Worm (Caenorhabditis elegans) whole organism, dauer: Measurements from ENCODE around the gene aff-1.
"Not testable (repeated sequence)": the region's sequence is repeated elsewhere in the genome, so short reads cannot be mapped to it uniquely, and the experiment has no call there.

Source experiments
- unc-62 ChIP-seq: sonication (generic microtip); optimal IDR thresholded peaks from 2 replicates; lab custom pipeline; 2017; ENCODE audit warnings: missing biosample characterization, missing genetic modification reagents, missing genetic modification characterization

aff-1 gene

DNA sequence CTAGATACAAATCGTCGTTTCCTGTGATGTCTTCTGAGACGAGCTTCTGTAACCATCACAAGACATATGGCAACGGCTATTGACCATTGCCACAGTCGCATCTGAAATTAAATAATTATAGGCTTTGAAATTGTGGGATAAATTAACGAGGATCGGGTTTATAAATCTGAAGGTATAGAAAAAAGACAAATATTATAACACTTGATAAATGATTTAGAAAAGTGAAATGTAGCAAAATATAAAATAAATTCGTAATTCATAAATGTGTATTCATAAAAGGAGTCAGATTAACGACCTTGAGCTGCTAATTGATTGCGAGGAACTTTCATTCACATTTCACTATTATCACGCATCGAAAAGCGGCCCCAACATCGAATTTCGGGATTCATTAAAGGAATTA, at the start of gene aff-1:
aff-1 (minus strand) TSS at position 101 of the 400 bp plus-strand sequence.
- no peak for TF ChIP-seq unc-62

DNA sequence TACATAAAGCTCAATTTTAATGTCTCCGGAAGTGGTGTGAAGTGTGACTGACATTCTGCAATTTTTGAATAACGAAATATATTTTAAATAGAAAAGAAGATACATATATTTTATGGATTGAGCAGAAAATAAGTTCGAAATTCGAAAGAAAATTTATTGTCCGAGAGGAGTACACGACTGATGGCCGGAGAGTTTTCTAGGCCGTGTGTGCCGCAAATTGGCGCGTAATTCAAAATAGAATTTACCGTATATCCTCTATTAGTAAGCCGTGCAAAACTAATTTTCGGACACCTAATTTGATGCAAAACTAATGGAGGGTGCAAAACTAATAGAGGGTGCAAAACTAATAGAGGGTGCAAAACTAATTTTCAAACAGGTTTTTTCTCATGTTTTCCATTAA, 49.8 kb upstream of the aff-1 start, which contains the start of gene cyn-10:
cyn-10 (minus strand) TSS at position 57 of the 400 bp plus-strand sequence.
- TF ChIP-seq unc-62, result no peak

DNA sequence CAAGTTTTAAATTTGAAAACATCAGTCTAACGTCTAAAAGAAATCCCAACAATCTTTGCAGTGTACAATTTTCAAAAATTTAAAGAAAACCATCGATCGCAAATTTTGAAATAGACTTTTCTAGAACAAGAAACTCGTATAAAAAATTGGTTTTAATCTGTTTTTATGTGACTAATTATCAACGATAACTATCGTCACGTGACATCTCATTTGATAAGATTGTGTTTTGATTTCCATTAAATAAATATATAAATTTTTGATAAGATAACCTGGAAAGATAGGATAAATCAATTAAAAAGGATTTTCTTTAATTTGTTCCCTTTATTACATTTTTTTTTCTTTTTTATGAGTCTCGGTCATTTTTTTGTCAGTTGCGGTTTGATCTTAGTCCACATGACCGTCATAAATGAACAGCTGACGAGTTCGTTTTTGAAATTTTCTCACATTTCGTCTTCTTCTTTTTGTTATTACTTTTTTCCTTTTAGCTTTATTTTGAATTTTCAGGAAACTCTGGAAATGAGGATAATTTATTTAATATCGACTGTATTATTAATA, 46.1 kb upstream of the aff-1 start, which contains the start of gene asm-1:
asm-1 (plus strand) TSS at position 505 of the 555 bp plus-strand sequence.
- no peak for TF ChIP-seq unc-62

DNA sequence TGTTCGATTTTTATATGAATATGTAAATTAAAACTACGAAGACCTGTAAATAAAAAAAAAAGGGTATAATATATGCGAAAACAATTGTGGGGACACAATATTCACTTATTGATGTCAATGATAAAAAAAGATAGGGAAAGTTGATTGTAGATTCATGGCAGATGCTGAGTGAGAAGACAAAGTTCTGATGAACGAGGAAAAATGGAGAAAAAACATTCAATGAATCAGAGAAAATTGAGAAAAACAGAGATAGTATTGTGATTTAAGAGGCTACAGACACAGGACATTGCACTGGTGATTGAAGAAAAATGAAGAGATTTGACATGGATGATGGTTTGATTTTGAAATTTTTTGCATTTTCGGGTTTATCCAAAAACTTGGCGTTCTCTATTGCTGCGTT, 45.1 kb upstream of the aff-1 start:
- TF ChIP-seq unc-62, result no peak

DNA sequence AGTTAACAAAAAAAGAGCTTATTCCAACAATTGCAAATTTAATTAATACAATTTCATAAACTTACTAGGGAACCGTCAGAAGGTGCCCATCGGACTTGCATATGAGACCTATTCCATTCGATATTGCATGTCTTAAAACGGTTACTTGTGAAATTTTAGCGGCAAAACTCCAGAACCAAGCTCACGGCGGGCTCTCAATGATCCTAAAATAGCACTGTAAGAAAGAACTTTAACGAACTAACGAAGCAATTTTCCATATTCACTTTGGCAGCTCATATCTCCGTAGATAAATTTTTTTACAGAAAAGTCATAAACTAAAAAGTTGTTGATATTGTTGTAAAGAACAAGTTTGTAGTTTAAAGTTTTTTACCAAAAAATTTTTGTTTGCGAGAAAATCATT, 44.1 kb upstream of the aff-1 start, which contains the start of gene B0252.3:
B0252.3 (minus strand) TSS at position 101 of the 400 bp plus-strand sequence.
- not testable (repeated sequence) for TF ChIP-seq unc-62

DNA sequence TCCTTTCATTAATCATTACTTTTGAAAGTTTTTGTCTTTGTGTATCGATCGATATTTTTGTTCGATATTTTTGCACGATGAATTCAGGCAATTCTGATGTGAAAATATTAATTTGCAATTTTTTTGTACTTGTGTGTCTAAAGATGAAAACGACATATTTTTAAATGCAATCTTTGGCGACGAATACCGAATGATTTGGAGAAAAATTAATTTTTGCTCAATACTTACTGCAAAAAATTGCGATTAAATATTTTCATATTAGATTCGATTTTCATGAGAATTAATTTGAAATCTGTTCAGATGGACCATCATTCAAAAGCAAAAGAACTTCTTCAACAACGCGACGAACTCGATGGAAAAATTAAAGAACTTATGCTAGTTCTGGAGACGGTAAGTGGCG, 38.2 kb upstream of the aff-1 start, which contains the start of gene psmd-9:
psmd-9 (plus strand) TSS at position 301 of the 400 bp plus-strand sequence.
- TF ChIP-seq unc-62, result no peak

DNA sequence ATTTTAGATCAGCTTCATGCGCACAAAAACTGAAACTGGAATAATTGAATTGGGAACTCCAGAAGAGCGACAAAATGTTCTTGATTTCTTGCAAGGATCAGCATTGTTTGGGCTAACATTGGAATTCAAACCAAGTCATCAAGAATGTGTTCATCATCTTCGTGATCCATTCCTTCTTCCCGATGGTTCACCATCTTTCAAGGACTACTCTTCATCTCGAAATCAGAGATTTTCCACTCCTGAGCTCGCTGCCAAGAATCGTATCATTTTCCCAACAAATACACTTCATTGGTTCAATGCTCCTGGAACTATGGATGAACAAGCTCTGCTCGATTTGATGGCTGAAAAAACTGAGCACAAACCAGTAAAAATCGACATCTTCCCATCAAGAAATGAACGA, 37.2 kb upstream of the aff-1 start:
- no peak for TF ChIP-seq unc-62

DNA sequence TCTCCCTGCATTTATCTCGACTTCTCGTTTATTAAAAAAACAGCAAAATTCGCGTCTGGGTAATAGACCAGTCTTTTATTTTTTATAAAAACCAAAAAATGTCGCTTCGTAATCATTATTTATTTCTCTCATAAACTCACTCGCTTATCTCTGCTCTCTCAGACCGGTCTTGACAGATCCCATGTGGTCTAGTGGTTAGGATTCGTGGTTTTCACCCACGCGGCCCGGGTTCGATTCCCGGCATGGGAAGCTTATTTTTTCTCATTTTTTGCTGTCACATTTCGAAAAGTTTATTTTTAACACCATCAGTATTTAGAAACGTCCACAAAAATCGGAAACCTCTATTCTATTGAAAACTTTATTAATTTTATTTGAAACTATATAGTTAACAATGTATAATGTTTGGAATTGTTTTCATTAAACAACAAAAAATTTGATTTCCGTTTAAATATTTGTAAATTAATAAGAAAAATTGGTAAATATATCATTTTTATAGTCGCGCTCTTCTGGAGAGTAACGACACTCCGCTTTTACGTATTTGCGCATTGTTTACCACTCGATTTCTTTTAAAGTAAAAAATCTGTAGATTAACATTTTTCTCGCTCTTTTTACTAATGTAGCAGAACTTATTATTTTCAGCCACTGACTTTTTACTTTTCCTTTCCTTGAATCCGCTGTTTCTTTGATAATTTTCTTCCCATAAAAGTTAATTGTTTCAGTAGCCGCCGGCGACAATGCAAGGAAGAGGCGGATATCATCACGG, 34.6 kb upstream of the aff-1 start, which contains the start of gene hrpl-1:
hrpl-1 (plus strand) TSS at position 713 of the 763 bp plus-strand sequence.
- TF ChIP-seq unc-62, result no peak

DNA sequence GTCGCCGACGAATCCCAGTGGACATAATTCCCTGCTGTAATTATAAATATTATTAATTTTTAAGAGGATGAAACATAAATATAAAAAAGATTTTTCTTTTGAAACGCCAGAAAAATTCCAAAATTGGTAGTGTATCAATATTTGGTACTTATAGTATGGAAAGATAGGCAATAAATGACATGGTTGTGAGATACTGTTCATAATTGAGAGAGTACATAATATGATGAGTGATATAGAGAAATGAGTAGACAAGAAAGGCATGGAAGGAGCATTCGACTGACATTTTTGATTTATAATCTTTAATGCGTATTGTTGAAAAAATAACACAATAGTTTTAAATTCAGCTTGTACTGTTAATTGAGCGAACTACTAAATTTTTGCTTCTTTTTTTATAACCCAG, 34.0 kb upstream of the aff-1 start, which contains the start of gene C44B7.11:
C44B7.11 (minus strand) TSS at position 34 of the 400 bp plus-strand sequence.
- TF ChIP-seq unc-62, result no peak

DNA sequence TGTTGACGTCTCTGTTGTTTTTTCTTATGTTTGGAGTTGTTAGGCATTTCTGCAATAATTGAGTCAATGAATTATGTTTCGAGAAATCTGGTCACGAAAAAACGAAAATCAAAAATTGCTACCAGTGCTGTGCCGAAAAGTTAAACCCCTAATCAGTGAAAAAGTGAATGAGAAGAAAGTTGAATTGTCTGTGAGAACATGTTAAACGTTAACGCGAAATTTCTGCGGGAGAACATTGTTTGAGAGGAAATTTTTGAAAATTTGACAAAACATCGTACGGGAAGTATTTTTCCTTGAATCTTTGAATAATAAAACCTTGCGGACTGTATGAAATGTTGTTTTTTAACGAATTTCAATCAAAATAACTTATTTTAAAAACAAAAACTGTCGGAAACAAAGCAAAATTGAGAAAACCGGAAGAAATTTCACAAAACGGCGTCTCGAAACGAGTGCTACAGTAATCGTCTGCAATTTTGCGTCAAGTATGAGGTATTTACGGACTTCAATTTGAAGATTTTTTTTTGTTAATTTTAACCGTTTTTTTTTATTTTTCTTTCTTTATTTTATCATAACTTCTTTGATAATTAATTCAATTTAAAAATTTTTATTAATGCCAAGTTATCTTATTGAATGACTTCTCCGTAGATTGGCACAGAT, 30.2 kb upstream of the aff-1 start, which contains the start of gene adal-1:
adal-1 (minus strand) TSS at position 51 of the 657 bp plus-strand sequence.
- TF ChIP-seq unc-62, result no peak

DNA sequence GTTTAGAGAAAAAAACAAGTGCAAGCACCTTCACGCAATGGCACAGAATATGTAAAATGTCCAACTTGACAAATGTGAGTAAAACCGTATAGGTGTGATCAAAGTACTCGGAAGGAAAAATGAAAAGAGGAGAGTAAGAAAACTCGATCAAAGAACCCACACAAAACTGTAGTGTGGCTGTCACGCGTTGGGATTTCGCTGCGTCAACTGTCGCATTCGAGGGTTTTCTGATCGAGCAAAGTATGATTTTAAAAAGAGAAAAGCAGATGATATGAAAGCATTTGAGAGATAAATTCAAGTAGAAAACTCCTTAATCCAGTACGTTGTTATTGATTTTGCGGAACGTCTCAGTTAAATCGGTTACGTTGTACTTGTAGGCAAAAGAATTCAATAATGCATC, 28.3 kb upstream of the aff-1 start:
- no peak for TF ChIP-seq unc-62

DNA sequence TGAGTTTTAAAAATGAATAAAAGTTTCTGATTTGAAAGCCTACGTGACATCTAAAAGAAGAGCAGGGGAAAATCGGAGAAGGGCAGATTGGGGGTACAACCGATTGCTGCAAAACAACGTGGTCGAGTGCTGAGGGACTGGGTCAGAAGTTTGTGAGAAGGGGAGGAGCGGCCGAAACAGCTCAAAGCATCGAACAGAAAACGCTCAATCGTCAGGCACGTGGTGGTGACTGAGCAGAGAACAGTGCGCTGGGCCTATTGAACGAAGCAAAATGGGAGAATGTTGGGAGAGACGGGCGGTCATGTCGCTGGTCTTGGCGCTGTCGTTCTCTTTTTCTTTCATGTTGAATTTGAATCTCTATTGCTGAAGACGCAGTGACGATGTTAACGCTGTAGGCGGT, 27.6 kb upstream of the aff-1 start:
- TF ChIP-seq unc-62, result no peak

DNA sequence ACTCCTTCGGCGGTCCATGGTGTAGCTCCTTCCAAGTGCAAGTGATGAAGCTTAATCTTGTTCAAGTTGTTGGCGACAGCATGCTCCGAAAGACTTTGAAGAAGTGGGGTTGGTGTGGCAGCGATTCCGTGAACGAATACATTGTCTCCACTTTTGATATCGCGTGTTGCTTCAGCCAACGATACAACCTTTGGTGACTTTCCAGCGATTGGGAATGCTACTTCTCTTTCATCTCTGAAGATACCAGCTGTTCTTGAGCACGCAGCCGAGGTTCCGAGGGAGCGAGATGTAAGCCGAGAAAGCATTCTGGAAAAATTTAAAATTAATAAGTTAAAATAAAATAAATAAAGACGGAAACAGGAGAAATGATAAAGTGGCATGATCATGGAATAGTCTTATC, 26.5 kb upstream of the aff-1 start, which contains the start of gene acer-1:
acer-1 (minus strand) TSS at position 306 of the 400 bp plus-strand sequence.
- no peak for TF ChIP-seq unc-62

DNA sequence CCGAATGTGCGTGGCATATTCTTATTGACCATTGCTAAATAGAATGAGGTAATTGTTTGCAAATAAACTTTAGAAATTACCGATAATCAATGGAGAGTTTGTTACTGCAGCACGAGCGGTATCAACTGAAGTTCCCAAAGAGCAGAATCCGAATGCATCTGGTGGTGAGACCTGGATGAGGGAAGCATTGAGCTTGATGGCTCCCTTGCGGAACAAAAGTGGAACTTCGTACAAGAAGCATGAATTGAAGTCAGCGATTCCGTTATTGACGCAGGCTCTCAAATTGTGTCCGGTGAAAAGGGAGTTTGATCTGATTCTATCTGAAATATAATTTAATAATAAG, 26.0 kb upstream of the aff-1 start:
- no peak for TF ChIP-seq unc-62

DNA sequence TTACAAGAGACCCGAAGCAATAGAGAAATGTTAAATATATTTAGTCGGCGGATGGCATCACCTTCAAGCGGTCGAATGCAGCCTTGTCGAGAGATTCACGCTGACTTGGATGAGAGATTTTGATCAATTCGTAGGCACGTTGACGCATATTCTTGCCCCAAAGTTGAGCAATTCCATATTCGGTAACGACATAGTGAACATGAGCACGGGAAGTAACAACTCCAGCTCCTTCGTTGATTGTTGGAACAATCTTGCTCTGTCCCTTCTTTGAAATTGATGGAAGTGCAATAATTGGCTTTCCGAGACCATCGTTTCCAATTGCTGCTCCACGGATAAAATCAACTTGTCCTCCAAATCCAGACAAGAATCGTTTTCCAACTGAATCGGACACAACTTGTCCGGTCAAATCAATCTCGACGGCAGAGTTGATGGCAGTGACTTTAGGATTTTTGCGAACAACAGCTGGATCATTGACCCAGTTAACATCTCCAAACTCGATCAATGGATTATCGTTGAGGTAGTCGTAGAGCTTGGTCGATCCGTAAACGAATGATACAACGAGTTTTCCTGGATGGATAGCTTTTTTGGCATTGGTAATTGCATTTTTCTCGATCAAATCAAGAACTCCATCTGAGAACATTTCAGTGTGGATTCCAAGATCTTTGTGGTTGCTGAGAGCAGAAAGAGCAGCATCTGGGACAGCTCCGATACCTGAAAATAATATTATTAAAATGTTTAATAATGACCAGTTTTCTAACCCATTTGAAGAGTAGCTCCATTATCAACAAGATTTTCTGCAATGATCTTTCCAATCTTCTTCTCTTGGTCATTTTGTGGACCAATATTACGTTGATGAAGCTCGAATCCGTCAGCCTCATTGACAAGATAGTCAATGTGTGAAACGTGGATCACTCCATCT, 25.4 kb upstream of the aff-1 start:
- TF ChIP-seq unc-62, result no peak

DNA sequence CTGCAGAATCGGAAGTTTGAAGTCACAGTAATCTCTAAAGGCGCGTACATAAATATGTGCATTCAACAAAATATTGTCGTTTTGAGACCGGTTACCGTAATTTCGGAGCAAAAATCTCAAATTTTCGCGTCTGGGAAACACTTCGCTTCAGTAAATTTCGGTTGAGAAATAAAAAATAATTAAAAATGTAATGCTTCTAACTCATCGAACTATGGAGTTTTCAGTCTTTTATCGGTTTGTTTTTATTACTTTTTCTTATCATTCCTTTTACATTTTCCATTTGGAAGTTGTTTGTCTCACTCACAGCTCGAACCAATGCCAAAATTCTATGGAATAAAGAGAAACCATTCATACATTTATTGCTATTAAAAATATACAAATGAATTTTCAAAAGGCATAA, 24.7 kb upstream of the aff-1 start:
- TF ChIP-seq unc-62, result no peak
